Fruit fly (Drosophila melanogaster) whole organism, embryonic: ENCODE measurements around the gene gkt.

Experiments
- Adf1 ChIP-seq: fragments of 200-800 bp; sonication (Bioruptor generic); IDR thresholded peaks from 2 replicates; pipeline ENCODE4 v1.3.6; 2022; ENCODE audit warnings: missing biosample characterization, missing genetic modification characterization
- Awh ChIP-seq: fragments of 200-800 bp; sonication (Bioruptor generic); IDR thresholded peaks from 2 replicates; pipeline ENCODE4, ENCODE4 v1.3.6; 2022; ENCODE audit warnings: missing biosample characterization, missing genetic modification characterization
- CG10209 ChIP-seq: fragments of 200-800 bp; sonication (Bioruptor generic); optimal IDR thresholded peaks from 3 replicates; lab custom pipeline; 2017; ENCODE audit warnings: missing biosample characterization, mild to moderate bottlenecking, missing genetic modification characterization, missing genetic modification reagents
- CG10565 ChIP-seq: fragments of 200-800 bp; sonication (Bioruptor generic); optimal IDR thresholded peaks from 3 replicates; lab custom pipeline; 2016; ENCODE audit warnings: missing biosample characterization, mild to moderate bottlenecking, missing genetic modification characterization
- CG11247 ChIP-seq: fragments of 200-800 bp; sonication (Bioruptor generic); IDR thresholded peaks from 2 replicates; pipeline ENCODE4 v1.3.6; 2022; ENCODE audit warnings: missing biosample characterization, missing genetic modification characterization
- CG12071 ChIP-seq: fragments of 200-800 bp; sonication (Bioruptor generic); optimal IDR thresholded peaks from 3 replicates; lab custom pipeline; 2018; ENCODE audit warnings: missing biosample characterization, mild to moderate bottlenecking, missing genetic modification characterization
- CG13287 ChIP-seq: fragments of 200-800 bp; sonication (Bioruptor generic); IDR thresholded peaks from 2 replicates; pipeline ENCODE4 v1.3.6; 2022; ENCODE audit warnings: missing biosample characterization, missing genetic modification characterization; ENCODE audit not compliant: partially characterized antibody
- CG13624 ChIP-seq: fragments of 200-800 bp; sonication (Bioruptor generic); optimal IDR thresholded peaks from 2 replicates; lab custom pipeline; 2016; ENCODE audit warnings: missing biosample characterization, missing genetic modification characterization
- CG14710 ChIP-seq: fragments of 200-800 bp; sonication (Bioruptor generic); optimal IDR thresholded peaks from 3 replicates; lab custom pipeline; 2019; ENCODE audit warnings: missing biosample characterization, mild to moderate bottlenecking, missing genetic modification characterization, moderate library complexity
- CG15601 ChIP-seq: fragments of 200-800 bp; sonication (Bioruptor generic); optimal IDR thresholded peaks from 3 replicates; lab custom pipeline; 2019; ENCODE audit warnings: missing biosample characterization, mild to moderate bottlenecking, missing genetic modification characterization, moderate library complexity
- CG16815 ChIP-seq: fragments of 200-800 bp; sonication (Bioruptor generic); optimal IDR thresholded peaks from 3 replicates; lab custom pipeline; 2017; ENCODE audit warnings: missing biosample characterization, mild to moderate bottlenecking, missing genetic modification characterization
- CG17186 ChIP-seq: fragments of 200-800 bp; sonication (Bioruptor generic); optimal IDR thresholded peaks from 3 replicates; lab custom pipeline; 2017; ENCODE audit warnings: missing biosample characterization, missing genetic modification reagents, missing genetic modification characterization
- CG30403 ChIP-seq: fragments of 200-800 bp; sonication (Bioruptor generic); optimal IDR thresholded peaks from 3 replicates; lab custom pipeline; 2016; ENCODE audit warnings: missing biosample characterization, missing genetic modification characterization
- CG31441 ChIP-seq: fragments of 200-800 bp; sonication (Bioruptor generic); IDR thresholded peaks from 2 replicates; pipeline ENCODE4 v1.3.6; 2022; ENCODE audit warnings: missing biosample characterization, missing genetic modification characterization
- CG32772 ChIP-seq: fragments of 200-800 bp; sonication (Bioruptor generic); IDR thresholded peaks from 2 replicates; pipeline ENCODE4 v1.3.6; 2022; ENCODE audit warnings: missing biosample characterization, missing genetic modification characterization
- CG6791 ChIP-seq: fragments of 200-800 bp; sonication (Bioruptor generic); IDR thresholded peaks from 3 replicates; pipeline ENCODE4 v1.3.6; 2022; ENCODE audit warnings: missing biosample characterization, missing genetic modification characterization; ENCODE audit not compliant: partially characterized antibody
- CG8478 ChIP-seq: fragments of >200 bp; optimal IDR thresholded peaks from 2 replicates; lab custom pipeline; 2018
- CG9817 ChIP-seq: fragments of 200-800 bp; sonication (Bioruptor generic); optimal IDR thresholded peaks from 2 replicates; lab custom pipeline; 2018; ENCODE audit warnings: missing biosample characterization, mild to moderate bottlenecking, missing genetic modification characterization, moderate library complexity
- CHES-1-like ChIP-seq: fragments of 200-800 bp; sonication (Bioruptor generic); optimal IDR thresholded peaks from 2 replicates; lab custom pipeline; 2016; ENCODE audit warnings: missing biosample characterization, missing genetic modification characterization
- CoRest ChIP-seq: fragments of 200-800 bp; sonication (Bioruptor generic); optimal IDR thresholded peaks from 3 replicates; lab custom pipeline; 2018; ENCODE audit warnings: missing biosample characterization, mild to moderate bottlenecking, missing genetic modification characterization, moderate library complexity
- D19B ChIP-seq: fragments of 200-800 bp; sonication (Bioruptor generic); optimal IDR thresholded peaks from 2 replicates; lab custom pipeline; 2017; ENCODE audit warnings: missing biosample characterization, mild to moderate bottlenecking, missing genetic modification characterization
- Deaf1 ChIP-seq: fragments of 200-800 bp; optimal IDR thresholded peaks from 3 replicates; lab custom pipeline; 2019; ENCODE audit warnings: missing biosample characterization, mild to moderate bottlenecking, missing genetic modification characterization, moderate library complexity
- ERR ChIP-seq: fragments of 200-800 bp; sonication (Bioruptor generic); optimal IDR thresholded peaks from 2 replicates; lab custom pipeline; 2016; ENCODE audit warnings: missing biosample characterization, missing genetic modification characterization
- Elba2 ChIP-seq: fragments of 200-800 bp; sonication (Bioruptor generic); optimal IDR thresholded peaks from 3 replicates; lab custom pipeline; 2016; ENCODE audit warnings: missing biosample characterization, missing genetic modification characterization
- HmgD ChIP-seq: fragments of 200-800 bp; sonication (Bioruptor generic); optimal IDR thresholded peaks from 3 replicates; lab custom pipeline; 2016; ENCODE audit warnings: missing biosample characterization, missing genetic modification characterization
- Kr ChIP-seq: fragments of 200-800 bp; sonication (Bioruptor generic); optimal IDR thresholded peaks from 2 replicates; lab custom pipeline; 2017; ENCODE audit warnings: missing biosample characterization, mild to moderate bottlenecking, missing genetic modification characterization
- MESR4 ChIP-seq: fragments of 200-800 bp; sonication (Bioruptor generic); optimal IDR thresholded peaks from 2 replicates; lab custom pipeline; 2018; ENCODE audit warnings: missing biosample characterization, mild to moderate bottlenecking, missing genetic modification characterization, moderate library complexity
- MTF-1 ChIP-seq: fragments of 200-800 bp; sonication (Bioruptor generic); optimal IDR thresholded peaks from 2 replicates; lab custom pipeline; 2018; ENCODE audit warnings: missing biosample characterization, mild to moderate bottlenecking, missing genetic modification characterization, borderline replicate concordance
- Side ChIP-seq: fragments of 200-800 bp; sonication (Bioruptor generic); optimal IDR thresholded peaks from 2 replicates; lab custom pipeline; 2016; ENCODE audit warnings: missing biosample characterization, missing genetic modification characterization
- YL-1 ChIP-seq: fragments of 200-800 bp; sonication (Bioruptor generic); optimal IDR thresholded peaks from 3 replicates; lab custom pipeline; 2017; ENCODE audit warnings: missing biosample characterization, mild to moderate bottlenecking, missing genetic modification characterization
- ara ChIP-seq: fragments of 200-800 bp; sonication (Bioruptor generic); IDR thresholded peaks from 2 replicates; pipeline ENCODE4 v1.3.6; 2022; ENCODE audit warnings: missing biosample characterization, missing genetic modification characterization
- bbx ChIP-seq: fragments of 200-800 bp; sonication (Bioruptor generic); IDR thresholded peaks from 2 replicates; pipeline ENCODE4 v1.3.6; 2022; ENCODE audit warnings: missing biosample characterization, missing genetic modification characterization; ENCODE audit not compliant: partially characterized antibody
- crc ChIP-seq: fragments of 200-800 bp; sonication (Bioruptor generic); optimal IDR thresholded peaks from 2 replicates; lab custom pipeline; 2016; ENCODE audit warnings: missing biosample characterization, missing genetic modification characterization
- croc ChIP-seq: fragments of 200-800 bp; sonication (Bioruptor generic); conservative IDR thresholded peaks from 3 replicates; pipeline ENCODE4 v1.3.6; 2022; ENCODE audit warnings: missing biosample characterization, missing genetic modification characterization
- danr ChIP-seq: fragments of 200-800 bp; sonication (Bioruptor generic); IDR thresholded peaks from 2 replicates; pipeline ENCODE4 v1.3.6; 2022; ENCODE audit warnings: missing biosample characterization, missing genetic modification characterization
- disco-r ChIP-seq: fragments of 200-800 bp; sonication (Bioruptor generic); optimal IDR thresholded peaks from 2 replicates; lab custom pipeline; 2016; ENCODE audit warnings: missing biosample characterization, missing genetic modification characterization
- emc ChIP-seq: fragments of 200-800 bp; sonication (Bioruptor generic); optimal IDR thresholded peaks from 2 replicates; lab custom pipeline; 2016; ENCODE audit warnings: missing biosample characterization, missing genetic modification characterization
- fd64A ChIP-seq: fragments of 200-800 bp; sonication (Bioruptor generic); optimal IDR thresholded peaks from 3 replicates; lab custom pipeline; 2018; ENCODE audit warnings: missing biosample characterization, mild to moderate bottlenecking, missing genetic modification characterization
- gsb ChIP-seq: fragments of 200-800 bp; sonication (Bioruptor generic); IDR thresholded peaks from 2 replicates; pipeline ENCODE4 v1.3.6; 2022; ENCODE audit warnings: missing biosample characterization, missing genetic modification characterization
- hbn ChIP-seq: fragments of 200-800 bp; sonication (Bioruptor generic); IDR thresholded peaks from 2 replicates; pipeline ENCODE4 v1.3.6; 2022; ENCODE audit warnings: missing biosample characterization, missing genetic modification characterization; ENCODE audit not compliant: partially characterized antibody
- her ChIP-seq: fragments of 200-800 bp; sonication (Bioruptor generic); optimal IDR thresholded peaks from 2 replicates; lab custom pipeline; 2016; ENCODE audit warnings: missing biosample characterization, missing genetic modification characterization
- ind ChIP-seq: fragments of 200-800 bp; sonication (Bioruptor generic); optimal IDR thresholded peaks from 3 replicates; lab custom pipeline; 2016; ENCODE audit warnings: missing biosample characterization, missing genetic modification characterization
- onecut ChIP-seq: fragments of 200-800 bp; sonication (Bioruptor generic); IDR thresholded peaks from 2 replicates; pipeline ENCODE4 v1.3.6; 2022; ENCODE audit warnings: missing biosample characterization, missing genetic modification characterization
- row ChIP-seq: fragments of 200-800 bp; sonication (Bioruptor generic); IDR thresholded peaks from 3 replicates; pipeline ENCODE4 v1.3.6; 2022; ENCODE audit warnings: missing biosample characterization, missing genetic modification characterization
- seq ChIP-seq: fragments of 200-800 bp; sonication (Bioruptor generic); IDR thresholded peaks from 2 replicates; pipeline ENCODE4 v1.3.6; 2022; ENCODE audit warnings: missing biosample characterization, missing genetic modification characterization
- sisA ChIP-seq: fragments of 200-800 bp; sonication (Bioruptor generic); IDR thresholded peaks from 2 replicates; pipeline ENCODE4 v1.3.6; 2022; ENCODE audit warnings: missing biosample characterization, missing genetic modification characterization
- tap ChIP-seq: fragments of 200-800 bp; optimal IDR thresholded peaks from 3 replicates; lab custom pipeline; 2019; ENCODE audit warnings: missing biosample characterization, mild to moderate bottlenecking, missing genetic modification characterization, moderate library complexity
- tna ChIP-seq: fragments of 200-800 bp; sonication (Bioruptor generic); IDR thresholded peaks from 2 replicates; pipeline ENCODE4 v1.3.6; 2022; ENCODE audit warnings: missing biosample characterization, missing genetic modification characterization; ENCODE audit not compliant: partially characterized antibody
- trem ChIP-seq: fragments of 200-800 bp; optimal IDR thresholded peaks from 3 replicates; lab custom pipeline; 2019; ENCODE audit warnings: missing biosample characterization, mild to moderate bottlenecking, missing genetic modification characterization, moderate library complexity
- vnd ChIP-seq: fragments of 200-800 bp; sonication (Bioruptor generic); IDR thresholded peaks from 3 replicates; pipeline ENCODE4 v1.3.6; 2022; ENCODE audit warnings: missing biosample characterization, missing genetic modification characterization; ENCODE audit not compliant: partially characterized antibody

The gkt gene

DNA sequence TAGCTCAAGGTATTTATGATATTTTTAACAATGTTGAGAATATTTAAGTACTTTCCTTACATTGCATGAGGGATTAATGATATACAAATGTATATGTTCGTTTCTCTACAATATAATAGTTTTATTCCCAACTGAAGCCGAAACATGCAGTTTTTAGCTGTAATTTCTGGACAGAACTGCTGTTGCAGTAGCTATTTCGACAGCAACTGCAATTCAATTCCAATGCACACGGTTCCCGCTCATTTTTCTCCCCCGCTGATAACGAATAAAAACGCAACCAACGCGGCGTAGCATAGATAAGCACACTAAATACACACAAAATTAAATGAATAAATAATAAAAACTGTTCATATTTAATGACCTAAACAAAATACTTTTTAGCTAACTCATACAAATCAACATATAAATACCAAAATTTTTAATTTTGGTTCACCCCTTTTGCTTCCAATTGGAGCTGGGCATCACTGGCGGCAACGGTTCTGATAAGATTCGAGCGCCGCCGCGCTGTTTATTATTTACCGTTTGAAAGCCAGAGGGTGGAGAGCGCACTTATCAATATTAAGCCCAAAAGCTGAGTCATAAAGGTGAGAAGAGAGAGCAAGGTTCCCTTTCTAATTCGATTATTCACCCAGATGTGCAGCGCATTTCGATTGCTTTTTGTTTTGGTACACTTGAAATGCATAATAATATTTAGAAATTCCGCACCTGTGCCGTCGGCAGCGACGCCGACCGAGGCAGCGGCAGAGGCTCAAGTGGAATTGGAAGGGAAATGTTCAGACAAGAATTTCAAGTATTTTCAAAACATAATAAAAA lies 1.3 kb upstream of the gkt start (continued):
- no peak for TF ChIP-seq hbn (GFP tag; lab: Robert Waterston, UW)
- TF ChIP-seq D19B (GFP tag; lab: Kevin White, UChicago) = no peak
- peak; percentile 26 for TF ChIP-seq MTF-1
- no peak for TF ChIP-seq CG10565 (GFP tag; lab: Kevin White, UChicago)
- TF ChIP-seq HmgD (GFP tag; lab: Kevin White, UChicago) = no peak
- TF ChIP-seq ind (GFP tag; lab: Kevin White, UChicago) = no peak
- TF ChIP-seq CG9817 (tag; lab: Kevin White, UChicago) = no peak
- peak; percentile 49; the same call in 1 of the 2 replicates for TF ChIP-seq bbx (GFP tag; lab: Robert Waterston, UW)
- TF ChIP-seq CG11247 = no peak
- no peak for TF ChIP-seq Elba2
- TF ChIP-seq sisA (GFP tag; lab: Robert Waterston, UW) = no peak
- TF ChIP-seq Adf1 = peak; percentile 90
- no peak for TF ChIP-seq emc (GFP tag; lab: Kevin White, UChicago)
- no peak for TF ChIP-seq croc
- TF ChIP-seq CG6791 (GFP tag; lab: Robert Waterston, UW) = no peak
- no peak for TF ChIP-seq Deaf1 (tag; lab: Kevin White, UChicago)
- no peak for TF ChIP-seq trem
- TF ChIP-seq CG14710 (tag; lab: Kevin White, UChicago) = peak; percentile 45
- peak; percentile 26 for TF ChIP-seq CG12071 (GFP tag; lab: Kevin White, UChicago)
- peak; percentile 96 for TF ChIP-seq Kr
- TF ChIP-seq CHES-1-like (GFP tag; lab: Kevin White, UChicago) = no peak
- no peak for TF ChIP-seq tna (GFP tag; lab: Robert Waterston, UW)
- peak; percentile 57 for TF ChIP-seq row (GFP tag; lab: Robert Waterston, UW)
- TF ChIP-seq ERR (GFP tag; lab: Kevin White, UChicago) = no peak
- no peak for TF ChIP-seq gsb (GFP tag; lab: Robert Waterston, UW)
- TF ChIP-seq CG15601 (tag; lab: Kevin White, UChicago) = peak; percentile 19
- TF ChIP-seq CG13624 (GFP tag; lab: Kevin White, UChicago) = no peak
- TF ChIP-seq fd64A = no peak
- no peak for TF ChIP-seq CG16815
- TF ChIP-seq CG30403 (GFP tag; lab: Kevin White, UChicago) = no peak
- TF ChIP-seq CG10209 (GFP tag; lab: Kevin White, UChicago) = no peak
- no peak for TF ChIP-seq her (GFP tag; lab: Kevin White, UChicago)
- TF ChIP-seq CoRest = peak; percentile 16
- no peak for TF ChIP-seq danr
- TF ChIP-seq vnd (GFP tag; lab: Robert Waterston, UW) = no peak
- no peak for TF ChIP-seq MESR4 (GFP tag; lab: Kevin White, UChicago)
- peak; percentile 52 for TF ChIP-seq CG13287 (GFP tag; lab: Robert Waterston, UW)
- TF ChIP-seq CG31441 (GFP tag; lab: Robert Waterston, UW) = no peak; the same call in 1 of the 2 replicates
- no peak; the same call in 1 of the 2 replicates for TF ChIP-seq CG32772
- TF ChIP-seq Awh (GFP tag; lab: Robert Waterston, UW) = no peak
- TF ChIP-seq YL-1 (GFP tag; lab: Kevin White, UChicago) = no peak
- TF ChIP-seq disco-r (GFP tag; lab: Kevin White, UChicago) = no peak
- TF ChIP-seq tap = no peak
- no peak for TF ChIP-seq CG17186 (GFP tag; lab: Kevin White, UChicago)
- TF ChIP-seq onecut (GFP tag; lab: Robert Waterston, UW) = no peak
- TF ChIP-seq seq = no peak
- no peak for TF ChIP-seq ara (GFP tag; lab: Robert Waterston, UW)
- TF ChIP-seq Side = no peak
- no peak for TF ChIP-seq crc
- TF ChIP-seq CG8478 (lab: Kevin White, UChicago) = no peak
